Fruit fly (Drosophila melanogaster): Measurements from ENCODE around the gene CG42857.

- no peak for TF ChIP-seq CTCF (optimal IDR thresholded peaks at IDR 0.05)
- TF ChIP-seq CG8478 (optimal IDR thresholded peaks at IDR 0.05): no peak
Measured at dm6 chr3R:9816879-9817278, 4.1 kb downstream of the CG42857 start, which contains the start of gene CG16904.
